Worm (Caenorhabditis elegans) whole organism, late embryonic: ENCODE results near the gene pam-1.

ENCODE experiments used
- C08G9.2 ChIP-seq: sonication (generic microtip); optimal IDR thresholded peaks from 2 replicates; lab custom pipeline; 2016; ENCODE audit warnings: mild to moderate bottlenecking, missing genetic modification characterization, moderate library complexity, missing compliant biosample characterization
- K02D7.2 ChIP-seq: sonication (generic microtip); optimal IDR thresholded peaks from 2 replicates; lab custom pipeline; 2017; ENCODE audit warnings: mild to moderate bottlenecking, missing genetic modification characterization, missing compliant biosample characterization
- K09A11.1 ChIP-seq: sonication (generic microtip); optimal IDR thresholded peaks from 2 replicates; lab custom pipeline; 2017; ENCODE audit warnings: antibody characterized with exemption, mild to moderate bottlenecking, missing genetic modification characterization, missing compliant biosample characterization; ENCODE audit not compliant: insufficient read depth
- T23F11.4 ChIP-seq: fragments of 200-800 bp; sonication (Bioruptor generic); optimal IDR thresholded peaks from 2 replicates; lab custom pipeline; 2018; ENCODE audit warnings: mild to moderate bottlenecking, missing genetic modification characterization, missing compliant biosample characterization
- Y22D7AL.16 ChIP-seq: sonication (generic microtip); optimal IDR thresholded peaks from 2 replicates; lab custom pipeline; 2016; ENCODE audit warnings: missing genetic modification characterization, missing compliant biosample characterization
- ahr-1 ChIP-seq: sonication (generic microtip); optimal IDR thresholded peaks from 2 replicates; lab custom pipeline; 2016; ENCODE audit warnings: missing genetic modification characterization, missing compliant biosample characterization
- ama-1 ChIP-seq: fragments of 150-350 bp; optimal IDR thresholded peaks from 2 replicates; lab custom pipeline; 2014
- ceh-14 ChIP-seq: sonication (generic microtip); optimal IDR thresholded peaks from 2 replicates; lab custom pipeline; 2016; ENCODE audit warnings: missing genotype, missing genetic modification characterization, missing compliant biosample characterization
- ceh-18 ChIP-seq: sonication (generic microtip); optimal IDR thresholded peaks from 2 replicates; lab custom pipeline; 2016; ENCODE audit warnings: missing genetic modification characterization, missing compliant biosample characterization
- ceh-19 ChIP-seq: fragments of 200-800 bp; sonication (Bioruptor generic); optimal IDR thresholded peaks from 2 replicates; lab custom pipeline; 2018; ENCODE audit warnings: mild to moderate bottlenecking, missing genetic modification characterization, missing compliant biosample characterization
- ceh-2 ChIP-seq: sonication (generic microtip); optimal IDR thresholded peaks from 2 replicates; lab custom pipeline; 2016; ENCODE audit warnings: missing genotype, missing genetic modification characterization, missing compliant biosample characterization
- ceh-31 ChIP-seq: sonication (generic microtip); optimal IDR thresholded peaks from 2 replicates; lab custom pipeline; 2016; ENCODE audit warnings: missing genetic modification characterization, missing compliant biosample characterization
- ceh-34 ChIP-seq: sonication (generic microtip); optimal IDR thresholded peaks from 2 replicates; lab custom pipeline; 2016; ENCODE audit warnings: mild to moderate bottlenecking, missing genetic modification characterization, missing compliant biosample characterization
- ceh-45 ChIP-seq: fragments of 200-800 bp; sonication (Bioruptor generic); IDR thresholded peaks from 2 replicates; pipeline ENCODE4 v1.3.6; 2022; ENCODE audit warnings: missing genetic modification reagents, missing genetic modification characterization, missing compliant biosample characterization
- ceh-48 ChIP-seq: sonication (generic microtip); optimal IDR thresholded peaks from 2 replicates; lab custom pipeline; 2016; ENCODE audit warnings: missing genetic modification characterization, inconsistent platforms, missing compliant biosample characterization
- ceh-6 ChIP-seq: fragments of 200-800 bp; sonication (Bioruptor generic); optimal IDR thresholded peaks from 2 replicates; lab custom pipeline; 2018; ENCODE audit warnings: mild to moderate bottlenecking, missing genetic modification characterization, missing compliant biosample characterization
- ceh-9 ChIP-seq: sonication (generic microtip); optimal IDR thresholded peaks from 2 replicates; lab custom pipeline; 2016; ENCODE audit warnings: mild to moderate bottlenecking, missing genetic modification characterization, inconsistent platforms, missing compliant biosample characterization
- che-1 ChIP-seq: sonication (generic microtip); optimal IDR thresholded peaks from 2 replicates; lab custom pipeline; 2016; ENCODE audit warnings: mild to moderate bottlenecking, missing genetic modification characterization, missing compliant biosample characterization
- dmd-4 ChIP-seq: sonication (generic microtip); optimal IDR thresholded peaks from 2 replicates; lab custom pipeline; 2016; ENCODE audit warnings: borderline replicate concordance, missing genetic modification characterization, missing compliant biosample characterization
- dve-1 ChIP-seq: sonication (generic microtip); optimal IDR thresholded peaks from 2 replicates; lab custom pipeline; 2017; ENCODE audit warnings: antibody characterized with exemption, mild to moderate bottlenecking, missing genetic modification characterization, missing compliant biosample characterization
- elt-2 ChIP-seq: sonication (generic microtip); optimal IDR thresholded peaks from 2 replicates; lab custom pipeline; 2016; ENCODE audit warnings: missing genetic modification reagents, missing genetic modification characterization, missing compliant biosample characterization
- elt-4 ChIP-seq: sonication (generic microtip); optimal IDR thresholded peaks from 2 replicates; lab custom pipeline; 2016; ENCODE audit warnings: missing genetic modification characterization, missing compliant biosample characterization
- ets-4 ChIP-seq: sonication (generic microtip); optimal IDR thresholded peaks from 2 replicates; lab custom pipeline; 2016; ENCODE audit warnings: missing genetic modification characterization, missing compliant biosample characterization
- eyg-1 ChIP-seq: sonication (generic microtip); optimal IDR thresholded peaks from 2 replicates; lab custom pipeline; 2016; ENCODE audit warnings: missing genotype, missing genetic modification characterization, missing compliant biosample characterization
- fax-1 ChIP-seq: sonication (generic microtip); optimal IDR thresholded peaks from 2 replicates; lab custom pipeline; 2016; ENCODE audit warnings: missing genotype, missing genetic modification characterization, missing compliant biosample characterization
- gmeb-2 ChIP-seq: sonication (generic microtip); optimal IDR thresholded peaks from 2 replicates; lab custom pipeline; 2016; ENCODE audit warnings: missing genetic modification characterization, inconsistent platforms, missing compliant biosample characterization
- hlh-30 ChIP-seq: sonication (generic microtip); optimal IDR thresholded peaks from 2 replicates; lab custom pipeline; 2017; ENCODE audit warnings: antibody characterized with exemption, missing genetic modification characterization, missing compliant biosample characterization; ENCODE audit not compliant: insufficient read depth
- hlh-6 ChIP-seq: sonication (generic microtip); optimal IDR thresholded peaks from 2 replicates; lab custom pipeline; 2016; ENCODE audit warnings: missing genotype, missing genetic modification characterization, missing compliant biosample characterization
- hlh-8 ChIP-seq: sonication (generic microtip); optimal IDR thresholded peaks from 2 replicates; lab custom pipeline; 2016; ENCODE audit warnings: missing genotype, missing genetic modification characterization, missing compliant biosample characterization
- lim-6 ChIP-seq: sonication (generic microtip); optimal IDR thresholded peaks from 2 replicates; lab custom pipeline; 2016; ENCODE audit warnings: missing genetic modification characterization, missing compliant biosample characterization
- lin-11 ChIP-seq: fragments of 200-800 bp; sonication (Bioruptor generic); optimal IDR thresholded peaks from 2 replicates; lab custom pipeline; 2018; ENCODE audit warnings: mild to moderate bottlenecking, missing genetic modification characterization, missing compliant biosample characterization
- mec-3 ChIP-seq: sonication (generic microtip); optimal IDR thresholded peaks from 2 replicates; lab custom pipeline; 2016; ENCODE audit warnings: borderline replicate concordance, missing genetic modification characterization, missing compliant biosample characterization
- nfya-1 ChIP-seq: sonication (generic microtip); optimal IDR thresholded peaks from 2 replicates; lab custom pipeline; 2017; ENCODE audit warnings: missing genetic modification characterization, mild to moderate bottlenecking, missing compliant biosample characterization, antibody characterized with exemption, moderate library complexity
- nhr-11 ChIP-seq: fragments of 150-350 bp; optimal IDR thresholded peaks from 2 replicates; lab custom pipeline; 2014; ENCODE audit warnings: missing biosample characterization, missing genetic modification characterization
- npax-4 ChIP-seq: sonication (generic microtip); optimal IDR thresholded peaks from 2 replicates; lab custom pipeline; 2016; ENCODE audit warnings: missing genetic modification characterization, missing compliant biosample characterization
- odd-2 ChIP-seq: sonication (generic microtip); optimal IDR thresholded peaks from 2 replicates; lab custom pipeline; 2017; ENCODE audit warnings: antibody characterized with exemption, mild to moderate bottlenecking, missing genetic modification characterization, missing compliant biosample characterization
- pag-3 ChIP-seq: sonication (generic microtip); optimal IDR thresholded peaks from 2 replicates; lab custom pipeline; 2016; ENCODE audit warnings: missing compliant biosample characterization, missing genetic modification characterization, borderline replicate concordance
- pat-9 ChIP-seq: fragments of 200-800 bp; sonication (Bioruptor generic); optimal IDR thresholded peaks from 2 replicates; lab custom pipeline; 2018; ENCODE audit warnings: mild to moderate bottlenecking, missing genetic modification characterization, moderate library complexity, missing compliant biosample characterization
- pax-1 ChIP-seq: fragments of 150-350 bp; optimal IDR thresholded peaks from 2 replicates; lab custom pipeline; 2014; ENCODE audit warnings: missing biosample characterization, missing genetic modification characterization
- pqm-1 ChIP-seq: sonication (generic microtip); optimal IDR thresholded peaks from 2 replicates; lab custom pipeline; 2016; ENCODE audit warnings: missing genetic modification characterization, missing compliant biosample characterization
- ref-2 ChIP-seq: sonication (generic microtip); optimal IDR thresholded peaks from 2 replicates; lab custom pipeline; 2016; ENCODE audit warnings: missing genetic modification characterization, missing compliant biosample characterization
- rnt-1 ChIP-seq: sonication (generic microtip); optimal IDR thresholded peaks from 2 replicates; lab custom pipeline; 2016; ENCODE audit warnings: missing genetic modification characterization, missing compliant biosample characterization
- sdc-2 ChIP-seq: sonication (generic microtip); optimal IDR thresholded peaks from 2 replicates; lab custom pipeline; 2016; ENCODE audit warnings: missing genotype, missing genetic modification characterization, missing compliant biosample characterization
- sox-2 ChIP-seq: fragments of 200-800 bp; sonication (Bioruptor generic); IDR thresholded peaks from 2 replicates; pipeline ENCODE4 v1.3.6; 2022; ENCODE audit warnings: missing genetic modification reagents, missing genetic modification characterization, missing compliant biosample characterization
- syd-9 ChIP-seq: sonication (generic microtip); optimal IDR thresholded peaks from 2 replicates; lab custom pipeline; 2016; ENCODE audit warnings: mild to moderate bottlenecking, missing genetic modification characterization, moderate library complexity, missing compliant biosample characterization
- tbx-2 ChIP-seq: sonication (generic microtip); optimal IDR thresholded peaks from 2 replicates; lab custom pipeline; 2016; ENCODE audit warnings: missing genetic modification characterization, missing compliant biosample characterization
- tbx-7 ChIP-seq: sonication (generic microtip); optimal IDR thresholded peaks from 2 replicates; lab custom pipeline; 2016; ENCODE audit warnings: missing genotype, missing genetic modification characterization, missing compliant biosample characterization
- ttx-3 ChIP-seq: sonication (generic microtip); optimal IDR thresholded peaks from 2 replicates; lab custom pipeline; 2016; ENCODE audit warnings: missing genetic modification reagents, missing genetic modification characterization, missing compliant biosample characterization
- unc-3 ChIP-seq, 2 experiments: fragments of 200-800 bp in 1 of 2; sonication (Bioruptor generic) in 1 of 2; sonication (generic microtip) in 1 of 2; conservative IDR thresholded peaks in 1 of 2; optimal IDR thresholded peaks in 1 of 2; 2 replicates each; pipeline versions ENCODE4 v1.3.6 to Lab custom; 2016 to 2022; ENCODE audit warnings: missing compliant biosample characterization in 2 of 2, missing genetic modification characterization in 2 of 2, missing genetic modification reagents in 1 of 2
- unc-42 ChIP-seq: sonication (generic microtip); optimal IDR thresholded peaks from 2 replicates; lab custom pipeline; 2016; ENCODE audit warnings: missing genotype, missing genetic modification characterization, missing compliant biosample characterization
- zip-5 ChIP-seq: sonication (generic microtip); optimal IDR thresholded peaks from 2 replicates; lab custom pipeline; 2016; ENCODE audit warnings: missing genetic modification characterization, missing compliant biosample characterization
- ztf-16 ChIP-seq: sonication (generic microtip); optimal IDR thresholded peaks from 2 replicates; lab custom pipeline; 2017; ENCODE audit warnings: missing genetic modification characterization, missing compliant biosample characterization

pam-1 gene

ce11 chrIV:7580062-7580614 lies 29.5 kb upstream of the pam-1 start, which contains the start of the genes cec-5 and nol-10:
cec-5 (minus strand) TSS chrIV:7580112.
nol-10 (plus strand) TSS chrIV:7580597.
- TF ChIP-seq pqm-1 (tag; lab: Kevin White, UChicago) = no peak
- TF ChIP-seq K09A11.1 (tag; lab: Kevin White, UChicago) = peak; percentile 14
- peak; percentile 83 for TF ChIP-seq ceh-31 (tag; lab: Kevin White, UChicago)
- TF ChIP-seq ttx-3 (tag; lab: Kevin White, UChicago) = no peak
- TF ChIP-seq ceh-34 (tag; lab: Kevin White, UChicago) = peak; percentile 52
- TF ChIP-seq ceh-48 (tag; lab: Kevin White, UChicago) = no peak
- TF ChIP-seq eyg-1 (tag; lab: Kevin White, UChicago) = peak; percentile 1
- no peak for TF ChIP-seq ama-1 (lab: Kevin White, UChicago)
- no peak for TF ChIP-seq hlh-8 (tag; lab: Kevin White, UChicago)
- TF ChIP-seq dve-1 (tag; lab: Kevin White, UChicago) = peak; percentile 53
- no peak for TF ChIP-seq dmd-4 (tag; lab: Kevin White, UChicago)
- no peak for TF ChIP-seq T23F11.4
- TF ChIP-seq npax-4 (tag; lab: Kevin White, UChicago) = no peak
- no peak for TF ChIP-seq odd-2 (tag; lab: Kevin White, UChicago)
- no peak for TF ChIP-seq pag-3 (tag; lab: Kevin White, UChicago)
- no peak for TF ChIP-seq hlh-6
- no peak for TF ChIP-seq ceh-6
- no peak for TF ChIP-seq tbx-7 (tag; lab: Kevin White, UChicago)
- TF ChIP-seq unc-42 (tag; lab: Kevin White, UChicago) = peak; percentile 92
- TF ChIP-seq hlh-30 (tag; lab: Kevin White, UChicago) = peak; percentile 64
- no peak for TF ChIP-seq elt-4 (tag; lab: Kevin White, UChicago)
- no peak for TF ChIP-seq lin-11 (tag; lab: Kevin White, UChicago)
- TF ChIP-seq ref-2 (tag; lab: Kevin White, UChicago) = peak; percentile 10
- peak; percentile 67 for TF ChIP-seq tbx-2
- no peak for TF ChIP-seq pax-1 (tag; lab: Kevin White, UChicago)
- no peak for TF ChIP-seq rnt-1 (tag; lab: Kevin White, UChicago)
- no peak for TF ChIP-seq K02D7.2 (tag; lab: Kevin White, UChicago)
- peak; percentile 49 for TF ChIP-seq ceh-18
- TF ChIP-seq syd-9 (tag; lab: Kevin White, UChicago) = no peak
- no peak for TF ChIP-seq ceh-2 (tag; lab: Kevin White, UChicago)
- no peak for TF ChIP-seq sdc-2 (tag; lab: Kevin White, UChicago)
- TF ChIP-seq pat-9 (tag; lab: Kevin White, UChicago) = no peak
- no peak for TF ChIP-seq ahr-1
- no peak; the same call in 1 of the 2 replicates for TF ChIP-seq sox-2 (GFP tag; lab: Robert Waterston, UW)
- TF ChIP-seq C08G9.2 (tag; lab: Kevin White, UChicago) = no peak
- TF ChIP-seq Y22D7AL.16 (tag; lab: Kevin White, UChicago) = no peak
- TF ChIP-seq ceh-9 (tag; lab: Kevin White, UChicago) = no peak
- TF ChIP-seq nhr-11 = no peak
- no peak for TF ChIP-seq unc-3 (GFP tag; conservative IDR thresholded peaks at IDR 0.05; lab: Robert Waterston, UW)
- no peak for TF ChIP-seq unc-3 (tag; optimal IDR thresholded peaks at IDR 0.05; lab: Kevin White, UChicago)
- TF ChIP-seq zip-5 (tag; lab: Kevin White, UChicago) = no peak
- TF ChIP-seq ztf-16 (tag; lab: Kevin White, UChicago) = no peak
- peak; percentile 28 for TF ChIP-seq ceh-19
- peak; percentile 95 for TF ChIP-seq nfya-1 (tag; lab: Kevin White, UChicago)
- no peak for TF ChIP-seq ets-4 (tag; lab: Kevin White, UChicago)
- no peak for TF ChIP-seq lim-6
- no peak for TF ChIP-seq elt-2 (tag; lab: Kevin White, UChicago)
- TF ChIP-seq fax-1 (tag; lab: Kevin White, UChicago) = no peak
- TF ChIP-seq che-1 (tag; lab: Kevin White, UChicago) = no peak
- no peak for TF ChIP-seq mec-3
- TF ChIP-seq ceh-45 = no peak
- no peak for TF ChIP-seq gmeb-2
- peak; percentile 52 for TF ChIP-seq ceh-14
